Fruit fly (Drosophila melanogaster) whole organism, embryonic: ENCODE results near the gene mRpL3.
A peak's percentile ranks its signal among the peaks of the same experiment; 100 is the strongest.

Source experiments
- Atf6 ChIP-seq: fragments of 200-800 bp; sonication (Bioruptor generic); IDR thresholded peaks from 2 replicates; pipeline ENCODE4 v1.3.6; 2022; ENCODE audit warnings: missing biosample characterization, missing genetic modification characterization
- CG10147 ChIP-seq: fragments of 200-800 bp; sonication (Bioruptor generic); optimal IDR thresholded peaks from 2 replicates; lab custom pipeline; 2019; ENCODE audit warnings: missing biosample characterization, mild to moderate bottlenecking, missing genetic modification characterization, moderate library complexity
- CG10366 ChIP-seq: fragments of 200-800 bp; sonication (Bioruptor generic); IDR thresholded peaks from 2 replicates; pipeline ENCODE4 v1.3.6; 2022; ENCODE audit warnings: missing biosample characterization, missing genetic modification characterization
- CG11085 ChIP-seq: fragments of 200-800 bp; sonication (Bioruptor generic); IDR thresholded peaks from 2 replicates; pipeline ENCODE4 v1.3.6; 2022; ENCODE audit warnings: missing biosample characterization, missing genetic modification characterization
- CG11695 ChIP-seq: fragments of 200-800 bp; sonication (Bioruptor generic); IDR thresholded peaks from 3 replicates; pipeline ENCODE4 v1.3.6; 2022; ENCODE audit warnings: missing biosample characterization, missing genetic modification characterization
- CG12942 ChIP-seq: fragments of 200-800 bp; sonication (Bioruptor generic); optimal IDR thresholded peaks from 3 replicates; lab custom pipeline; 2016; ENCODE audit warnings: missing biosample characterization, missing genetic modification characterization
- CG13424 ChIP-seq: fragments of 200-800 bp; sonication (Bioruptor generic); optimal IDR thresholded peaks from 2 replicates; lab custom pipeline; 2019; ENCODE audit warnings: missing biosample characterization, mild to moderate bottlenecking, missing genetic modification characterization, moderate library complexity
- CG15696 ChIP-seq: fragments of 200-800 bp; sonication (Bioruptor generic); optimal IDR thresholded peaks from 2 replicates; lab custom pipeline; 2019; ENCODE audit warnings: missing biosample characterization, mild to moderate bottlenecking, missing genetic modification characterization, moderate library complexity
- CG17361 ChIP-seq: fragments of 200-800 bp; sonication (Bioruptor generic); IDR thresholded peaks from 3 replicates; pipeline ENCODE4 v1.3.6; 2022; ENCODE audit warnings: missing biosample characterization, missing genetic modification characterization
- CG1832 ChIP-seq: fragments of 200-800 bp; sonication (Bioruptor generic); optimal IDR thresholded peaks from 2 replicates; lab custom pipeline; 2017; ENCODE audit warnings: missing biosample characterization, mild to moderate bottlenecking, missing genetic modification characterization, inconsistent platforms
- CG18619 ChIP-seq: fragments of 200-800 bp; sonication (Bioruptor generic); optimal IDR thresholded peaks from 3 replicates; lab custom pipeline; 2017; ENCODE audit warnings: missing biosample characterization, mild to moderate bottlenecking, missing genetic modification characterization
- CG2129 ChIP-seq: fragments of 200-800 bp; sonication (Bioruptor generic); IDR thresholded peaks from 2 replicates; pipeline ENCODE4 v1.3.6; 2022; ENCODE audit warnings: missing biosample characterization, missing genetic modification characterization; ENCODE audit not compliant: partially characterized antibody
- CG31388 ChIP-seq: fragments of 200-800 bp; sonication (Bioruptor generic); optimal IDR thresholded peaks from 2 replicates; lab custom pipeline; 2016; ENCODE audit warnings: missing biosample characterization, missing genetic modification characterization
- CG34422 ChIP-seq: fragments of 200-800 bp; sonication (Bioruptor generic); IDR thresholded peaks from 3 replicates; pipeline ENCODE4 v1.3.6; 2022; ENCODE audit warnings: missing biosample characterization, missing genetic modification characterization
- CG6813 ChIP-seq: fragments of 200-800 bp; sonication (Bioruptor generic); optimal IDR thresholded peaks from 2 replicates; lab custom pipeline; 2017; ENCODE audit warnings: missing biosample characterization, missing genetic modification characterization, mild to moderate bottlenecking, moderate library complexity, missing genetic modification reagents
- CG7556 ChIP-seq: fragments of 200-800 bp; sonication (Bioruptor generic); optimal IDR thresholded peaks from 2 replicates; lab custom pipeline; 2017; ENCODE audit warnings: missing biosample characterization, mild to moderate bottlenecking, missing genetic modification characterization
- CG7963 ChIP-seq: fragments of 200-800 bp; sonication (Bioruptor generic); IDR thresholded peaks from 3 replicates; pipeline ENCODE4 v1.3.6; 2022; ENCODE audit warnings: missing biosample characterization, missing genetic modification characterization; ENCODE audit not compliant: partially characterized antibody
- CG8290 ChIP-seq, 3 experiments: fragments of 200-800 bp; sonication (Bioruptor generic); optimal IDR thresholded peaks; 2 replicates each; lab custom pipeline; 2016 to 2019; ENCODE audit warnings: missing biosample characterization in 3 of 3, missing genetic modification characterization in 3 of 3, mild to moderate bottlenecking in 2 of 3, moderate library complexity in 1 of 3
- CG9817 ChIP-seq: fragments of 200-800 bp; sonication (Bioruptor generic); optimal IDR thresholded peaks from 2 replicates; lab custom pipeline; 2018; ENCODE audit warnings: missing biosample characterization, mild to moderate bottlenecking, missing genetic modification characterization, moderate library complexity
- D19A ChIP-seq: fragments of 200-800 bp; optimal IDR thresholded peaks from 3 replicates; lab custom pipeline; 2019; ENCODE audit warnings: missing biosample characterization, mild to moderate bottlenecking, missing genetic modification characterization, moderate library complexity
- D19B ChIP-seq: fragments of 200-800 bp; sonication (Bioruptor generic); optimal IDR thresholded peaks from 2 replicates; lab custom pipeline; 2017; ENCODE audit warnings: missing biosample characterization, mild to moderate bottlenecking, missing genetic modification characterization
- Deaf1 ChIP-seq: fragments of 200-800 bp; optimal IDR thresholded peaks from 3 replicates; lab custom pipeline; 2019; ENCODE audit warnings: missing biosample characterization, mild to moderate bottlenecking, missing genetic modification characterization, moderate library complexity
- Gsc ChIP-seq: fragments of 200-800 bp; sonication (Bioruptor generic); IDR thresholded peaks from 2 replicates; pipeline ENCODE4 v1.3.6; 2022; ENCODE audit warnings: missing biosample characterization, missing genetic modification characterization
- Hand ChIP-seq: fragments of 200-800 bp; sonication (Bioruptor generic); optimal IDR thresholded peaks from 2 replicates; lab custom pipeline; 2017; ENCODE audit warnings: mild to moderate bottlenecking, missing biosample characterization, missing genetic modification reagents, missing genetic modification characterization
- Hmx ChIP-seq: fragments of 200-800 bp; sonication (Bioruptor generic); optimal IDR thresholded peaks from 2 replicates; lab custom pipeline; 2016; ENCODE audit warnings: missing biosample characterization, missing genetic modification characterization
- Hr3 ChIP-seq: fragments of 200-800 bp; sonication (Bioruptor generic); optimal IDR thresholded peaks from 3 replicates; lab custom pipeline; 2016; ENCODE audit warnings: missing biosample characterization, missing genetic modification characterization
- NC2β ChIP-seq: fragments of 200-800 bp; sonication (Bioruptor generic); optimal IDR thresholded peaks from 2 replicates; lab custom pipeline; 2016; ENCODE audit warnings: missing biosample characterization, missing genetic modification characterization
- Oaz ChIP-seq: fragments of 200-800 bp; sonication (Bioruptor generic); IDR thresholded peaks from 2 replicates; pipeline ENCODE4 v1.3.6; 2022; ENCODE audit warnings: missing biosample characterization, missing genetic modification characterization
- Rx ChIP-seq: fragments of 200-800 bp; sonication (Bioruptor generic); IDR thresholded peaks from 2 replicates; pipeline ENCODE4 v1.3.6; 2022; ENCODE audit warnings: missing biosample characterization, missing genetic modification characterization
- Six4 ChIP-seq: fragments of 200-800 bp; sonication (Bioruptor generic); optimal IDR thresholded peaks from 2 replicates; lab custom pipeline; 2016; ENCODE audit warnings: missing biosample characterization, missing genetic modification characterization
- Tbp ChIP-seq: fragments of >200 bp; optimal IDR thresholded peaks from 2 replicates; lab custom pipeline; 2018; ENCODE audit warnings: missing biosample characterization, missing genetic modification characterization
- Xbp1 ChIP-seq: fragments of 200-800 bp; sonication (Bioruptor generic); optimal IDR thresholded peaks from 3 replicates; lab custom pipeline; 2016; ENCODE audit warnings: missing biosample characterization, mild to moderate bottlenecking, missing genetic modification characterization
- btn ChIP-seq: fragments of 200-800 bp; sonication (Bioruptor generic); optimal IDR thresholded peaks from 2 replicates; lab custom pipeline; 2016; ENCODE audit warnings: missing biosample characterization, missing genetic modification characterization
- chif ChIP-seq, 2 experiments: fragments of 200-800 bp; sonication (Bioruptor generic); optimal IDR thresholded peaks; 3 replicates each; lab custom pipeline; 2016; ENCODE audit warnings: missing biosample characterization in 2 of 2, missing genetic modification characterization in 2 of 2
- croc ChIP-seq: fragments of 200-800 bp; sonication (Bioruptor generic); conservative IDR thresholded peaks from 3 replicates; pipeline ENCODE4 v1.3.6; 2022; ENCODE audit warnings: missing biosample characterization, missing genetic modification characterization
- esg ChIP-seq: fragments of 200-800 bp; sonication (Bioruptor generic); conservative IDR thresholded peaks from 2 replicates; pipeline ENCODE4 v1.3.6; 2022; ENCODE audit warnings: missing biosample characterization, missing genetic modification characterization
- fd96Cb ChIP-seq: fragments of 200-800 bp; sonication (Bioruptor generic); optimal IDR thresholded peaks from 2 replicates; lab custom pipeline; 2018; ENCODE audit warnings: missing biosample characterization, mild to moderate bottlenecking, missing genetic modification characterization, moderate library complexity
- gsb-n ChIP-seq: fragments of 200-800 bp; sonication (Bioruptor generic); optimal IDR thresholded peaks from 3 replicates; lab custom pipeline; 2018; ENCODE audit warnings: missing biosample characterization, mild to moderate bottlenecking, missing genetic modification characterization
- hbn ChIP-seq: fragments of 200-800 bp; sonication (Bioruptor generic); IDR thresholded peaks from 2 replicates; pipeline ENCODE4 v1.3.6; 2022; ENCODE audit warnings: missing biosample characterization, missing genetic modification characterization; ENCODE audit not compliant: partially characterized antibody
- her ChIP-seq: fragments of 200-800 bp; sonication (Bioruptor generic); optimal IDR thresholded peaks from 2 replicates; lab custom pipeline; 2016; ENCODE audit warnings: missing biosample characterization, missing genetic modification characterization
- jigr1 ChIP-seq: fragments of 200-800 bp; sonication (Bioruptor generic); IDR thresholded peaks from 3 replicates; pipeline ENCODE4 v1.3.6; 2022; ENCODE audit warnings: missing biosample characterization, missing genetic modification characterization
- kay ChIP-seq: fragments of 200-800 bp; sonication (Bioruptor generic); optimal IDR thresholded peaks from 2 replicates; lab custom pipeline; 2016; ENCODE audit warnings: missing biosample characterization, missing genetic modification characterization
- nerfin-1 ChIP-seq: fragments of 200-800 bp; sonication (Bioruptor generic); optimal IDR thresholded peaks from 3 replicates; lab custom pipeline; 2019; ENCODE audit warnings: missing biosample characterization, mild to moderate bottlenecking, missing genetic modification characterization, moderate library complexity
- onecut ChIP-seq: fragments of 200-800 bp; sonication (Bioruptor generic); IDR thresholded peaks from 2 replicates; pipeline ENCODE4 v1.3.6; 2022; ENCODE audit warnings: missing biosample characterization, missing genetic modification characterization
- sna ChIP-seq: fragments of 200-800 bp; sonication (Bioruptor generic); IDR thresholded peaks from 2 replicates; pipeline ENCODE4 v1.3.6; 2022; ENCODE audit warnings: missing biosample characterization, missing genetic modification characterization; ENCODE audit not compliant: partially characterized antibody
- ssp ChIP-seq: fragments of 200-800 bp; sonication (Bioruptor generic); IDR thresholded peaks from 2 replicates; pipeline ENCODE4 v1.3.6; 2022; ENCODE audit warnings: missing biosample characterization, missing genetic modification characterization
- stc ChIP-seq: fragments of 200-800 bp; sonication (Bioruptor generic); IDR thresholded peaks from 2 replicates; pipeline ENCODE4 v1.3.6; 2022; ENCODE audit warnings: missing biosample characterization, missing genetic modification characterization
- tap ChIP-seq: fragments of 200-800 bp; optimal IDR thresholded peaks from 3 replicates; lab custom pipeline; 2019; ENCODE audit warnings: missing biosample characterization, mild to moderate bottlenecking, missing genetic modification characterization, moderate library complexity
- tin ChIP-seq: fragments of 200-800 bp; sonication (Bioruptor generic); optimal IDR thresholded peaks from 3 replicates; lab custom pipeline; 2016; ENCODE audit warnings: missing biosample characterization, missing genetic modification characterization

mRpL3 gene

dm6 chrX:15811666-15812614, 50.9 kb downstream of the mRpL3 start (continued):
- peak; percentile 45 for TF ChIP-seq kay
- no peak for TF ChIP-seq btn (GFP tag; lab: Kevin White, UChicago)
- TF ChIP-seq CG9817: no peak
- no peak for TF ChIP-seq jigr1 (GFP tag; lab: Robert Waterston, UW)
- TF ChIP-seq Oaz: no peak
- TF ChIP-seq CG7556 (GFP tag; lab: Kevin White, UChicago): no peak
- peak; percentile 26; the same call in 1 of the 2 replicates for TF ChIP-seq stc
- no peak for TF ChIP-seq CG17361 (GFP tag; lab: Robert Waterston, UW)
- no peak for TF ChIP-seq her (GFP tag; lab: Kevin White, UChicago)
- no peak for TF ChIP-seq CG6813
- TF ChIP-seq tap (tag; lab: Kevin White, UChicago): no peak
- no peak for TF ChIP-seq CG31388 (GFP tag; lab: Kevin White, UChicago)
- TF ChIP-seq CG8290 (GFP tag; optimal IDR thresholded peaks at IDR 0.05; lab: Kevin White, UChicago): no peak
- TF ChIP-seq CG8290 (tag; optimal IDR thresholded peaks at IDR 0.05; lab: Kevin White, UChicago): no peak
- no peak for TF ChIP-seq CG11695 (GFP tag; lab: Robert Waterston, UW)
- no peak for TF ChIP-seq CG11085 (GFP tag; lab: Robert Waterston, UW)
- TF ChIP-seq chif (GFP tag; optimal IDR thresholded peaks at IDR 0.05; lab: Kevin White, UChicago): no peak
- TF ChIP-seq sna (GFP tag; lab: Robert Waterston, UW): no peak
- no peak for TF ChIP-seq nerfin-1 (tag; lab: Kevin White, UChicago)
- no peak for TF ChIP-seq Hr3 (GFP tag; lab: Kevin White, UChicago)
- TF ChIP-seq CG34422 (GFP tag; lab: Robert Waterston, UW): no peak
- TF ChIP-seq Hmx (GFP tag; lab: Kevin White, UChicago): no peak
- no peak for TF ChIP-seq Tbp
- TF ChIP-seq CG1832 (GFP tag; lab: Kevin White, UChicago): no peak
- peak; percentile 4; the same call in 1 of the 2 replicates for TF ChIP-seq Atf6
- no peak for TF ChIP-seq Xbp1 (GFP tag; lab: Kevin White, UChicago)
- TF ChIP-seq gsb-n: no peak
- TF ChIP-seq CG7963: no peak
- TF ChIP-seq CG13424 (tag; lab: Kevin White, UChicago): no peak
- no peak for TF ChIP-seq CG15696 (tag; lab: Kevin White, UChicago)
- no peak for TF ChIP-seq D19A (tag; lab: Kevin White, UChicago)
- peak; percentile 51 for TF ChIP-seq Deaf1 (tag; lab: Kevin White, UChicago)
- peak; percentile 67 for TF ChIP-seq onecut (GFP tag; lab: Robert Waterston, UW)
- TF ChIP-seq CG2129 (GFP tag; lab: Robert Waterston, UW): 0 out of 2 replicates have a peak, but pooled peaks have one; percentile 13
- TF ChIP-seq NC2β (GFP tag; lab: Kevin White, UChicago): no peak
- TF ChIP-seq hbn (GFP tag; lab: Robert Waterston, UW): peak; percentile 27; the same call in 1 of the 2 replicates
- TF ChIP-seq CG10147: no peak
- TF ChIP-seq ssp (GFP tag; lab: Robert Waterston, UW): no peak
- TF ChIP-seq CG12942 (GFP tag; lab: Kevin White, UChicago): no peak
- no peak for TF ChIP-seq CG10366 (GFP tag; lab: Robert Waterston, UW)
- TF ChIP-seq Gsc: no peak
- TF ChIP-seq CG18619: no peak
- TF ChIP-seq fd96Cb (tag; lab: Kevin White, UChicago): no peak
- no peak for TF ChIP-seq Hand (GFP tag; lab: Kevin White, UChicago)
- TF ChIP-seq esg (GFP tag; lab: Robert Waterston, UW): no peak
- no peak for TF ChIP-seq Rx (GFP tag; lab: Robert Waterston, UW)
- TF ChIP-seq croc (GFP tag; lab: Robert Waterston, UW): no peak
- TF ChIP-seq D19B (GFP tag; lab: Kevin White, UChicago): no peak
- TF ChIP-seq Six4 (GFP tag; lab: Kevin White, UChicago): no peak
- TF ChIP-seq tin (GFP tag; lab: Kevin White, UChicago): no peak
